Fruit fly (Drosophila melanogaster): Measurements from ENCODE around the gene Ets65A.

Ets65A gene

dm6 chr3L:6093213-6093612, 4.2 kb upstream of the Ets65A start, which contains the start of gene CG10469:
CG10469 (minus strand) TSS chr3L:6093313.
- TF ChIP-seq cic (GFP tag; optimal IDR thresholded peaks at IDR 0.05) (no peak), kay (GFP tag; ENCODE audit: borderline replicate concordance) (no peak), CG11617 (GFP tag; optimal IDR thresholded peaks at IDR 0.05) (no peak), Hr96 (GFP tag; optimal IDR thresholded peaks at IDR 0.05) (no peak), CG14711 (tag; optimal IDR thresholded peaks at IDR 0.05) (no peak), bab1 (GFP tag; optimal IDR thresholded peaks at IDR 0.05) (no peak), Clk (GFP tag; optimal IDR thresholded peaks at IDR 0.05) (no peak)

- TF ChIP-seq CG11617 (GFP tag; optimal IDR thresholded peaks at IDR 0.05) (peak; percentile 87), Hr96 (GFP tag; optimal IDR thresholded peaks at IDR 0.05) (peak; percentile 75), Crg-1 (GFP tag; optimal IDR thresholded peaks at IDR 0.05) (peak; percentile 77), CG14711 (tag; optimal IDR thresholded peaks at IDR 0.05) (peak; percentile 94), cic (GFP tag; optimal IDR thresholded peaks at IDR 0.05) (peak; percentile 31), tj (GFP tag; optimal IDR thresholded peaks at IDR 0.05) (peak; percentile 69), ovo (GFP tag; optimal IDR thresholded peaks at IDR 0.05) (peak; percentile 86), pad (GFP tag; optimal IDR thresholded peaks at IDR 0.05) (peak; percentile 78), kay (GFP tag; ENCODE audit: borderline replicate concordance) (no peak), CG33017 (tag; optimal IDR thresholded peaks at IDR 0.05) (peak; percentile 88), CG5204 (GFP tag; optimal IDR thresholded peaks at IDR 0.05) (peak; percentile 88), toe (GFP tag; optimal IDR thresholded peaks at IDR 0.05) (peak; percentile 84), CG7045 (GFP tag; optimal IDR thresholded peaks at IDR 0.05) (peak; percentile 93), Mnt (GFP tag; optimal IDR thresholded peaks at IDR 0.05) (peak; percentile 62), bab1 (GFP tag; optimal IDR thresholded peaks at IDR 0.05) (peak; percentile 88), CG12768 (GFP tag; optimal IDR thresholded peaks at IDR 0.05) (peak; percentile 91), Clk (GFP tag; optimal IDR thresholded peaks at IDR 0.05) (peak; percentile 81), cnc (optimal IDR thresholded peaks at IDR 0.05) (no peak), CG1620 (GFP tag; optimal IDR thresholded peaks at IDR 0.05) (peak; percentile 88), CG7101 (tag; optimal IDR thresholded peaks at IDR 0.05) (peak; percentile 92)
These were observed 2.7 kb upstream of the Ets65A start, which contains the start of the genes CG10467 and loj for dm6 chr3L:6094697-6095096. CG10467 (minus strand) TSS chr3L:6094747. loj (plus strand) TSS chr3L:6094987.

- TF ChIP-seq Mnt (GFP tag; optimal IDR thresholded peaks at IDR 0.05) (no peak), pad (GFP tag; optimal IDR thresholded peaks at IDR 0.05) (no peak), cic (GFP tag; optimal IDR thresholded peaks at IDR 0.05) (no peak)
These were observed 6.2 kb downstream of the Ets65A start for dm6 chr3L:6103658-6104057.

- TF ChIP-seq CG7101 (tag; optimal IDR thresholded peaks at IDR 0.05) (no peak), ovo (GFP tag; optimal IDR thresholded peaks at IDR 0.05) (no peak)
These were observed 7.1 kb downstream of the Ets65A start for dm6 chr3L:6104551-6104950.

dm6 chr3L:6105435-6105834, 8.0 kb downstream of the Ets65A start:
- TF ChIP-seq tj (GFP tag; optimal IDR thresholded peaks at IDR 0.05): no peak

- TF ChIP-seq CG14711 (tag; optimal IDR thresholded peaks at IDR 0.05): no peak
- TF ChIP-seq bab1 (GFP tag; optimal IDR thresholded peaks at IDR 0.05): no peak
These were observed 9.3 kb downstream of the Ets65A start for dm6 chr3L:6106717-6107116.

- no peak for TF ChIP-seq CG11617 (GFP tag; optimal IDR thresholded peaks at IDR 0.05)
- TF ChIP-seq cnc (optimal IDR thresholded peaks at IDR 0.05): no peak
- no peak for TF ChIP-seq cic (GFP tag; optimal IDR thresholded peaks at IDR 0.05)
- no peak for TF ChIP-seq Clk (GFP tag; optimal IDR thresholded peaks at IDR 0.05)
- no peak for TF ChIP-seq CG1620 (GFP tag; optimal IDR thresholded peaks at IDR 0.05)
- no peak for TF ChIP-seq CG12768 (GFP tag; optimal IDR thresholded peaks at IDR 0.05)
- no peak for TF ChIP-seq Crg-1 (GFP tag; optimal IDR thresholded peaks at IDR 0.05)
- no peak for TF ChIP-seq pad (GFP tag; optimal IDR thresholded peaks at IDR 0.05)
- TF ChIP-seq CG5204 (GFP tag; optimal IDR thresholded peaks at IDR 0.05): no peak
- TF ChIP-seq bab1 (GFP tag; optimal IDR thresholded peaks at IDR 0.05): no peak
These were observed 11.0 kb downstream of the Ets65A start for dm6 chr3L:6108264-6109060.

Measured in whole organism, adult.